Fruit fly (Drosophila melanogaster) whole organism, wandering third instar larva: Measurements from ENCODE around the gene Lsp1beta.

Experiments used
- CG9705 ChIP-seq: fragments of 200-800 bp; sonication (Bioruptor generic); optimal IDR thresholded peaks from 2 replicates; lab custom pipeline; 2018; ENCODE audit warnings: missing biosample characterization, mild to moderate bottlenecking, missing genetic modification characterization
- Mio ChIP-seq: sonication (Bioruptor generic); optimal IDR thresholded peaks from 2 replicates; lab custom pipeline; 2016; ENCODE audit warnings: missing biosample characterization, missing genetic modification characterization
- N ChIP-seq: fragments of >200 bp; optimal IDR thresholded peaks from 2 replicates; lab custom pipeline; 2018; ENCODE audit warnings: missing biosample characterization, missing external identifiers, missing genetic modification characterization
- br ChIP-seq: fragments of 200-800 bp; sonication (Bioruptor generic); optimal IDR thresholded peaks from 2 replicates; lab custom pipeline; 2016; ENCODE audit warnings: missing biosample characterization, missing genetic modification characterization
- dl ChIP-seq, 2 experiments: fragments of 175-275, 200-275 bp in 1 of 2; fragments of 200-275 bp in 1 of 2; sonication (Bioruptor generic); optimal IDR thresholded peaks; lab custom pipeline; 2018; ENCODE audit warnings: mild to moderate bottlenecking in 2 of 2, missing biosample characterization in 2 of 2, missing genetic modification characterization in 2 of 2, moderate library complexity in 2 of 2; ENCODE audit not compliant: partially characterized antibody in 2 of 2, insufficient read depth in 1 of 2
- lola ChIP-seq: fragments of >200 bp; optimal IDR thresholded peaks from 2 replicates; lab custom pipeline; 2017; ENCODE audit warnings: missing biosample characterization, missing genetic modification characterization
- pan ChIP-seq: fragments of >200 bp; optimal IDR thresholded peaks from 2 replicates; lab custom pipeline; 2017
- psq ChIP-seq: fragments of 200-800 bp; sonication (Bioruptor generic); optimal IDR thresholded peaks from 3 replicates; lab custom pipeline; 2017; ENCODE audit warnings: missing biosample characterization, mild to moderate bottlenecking, missing genetic modification characterization, moderate library complexity
- usp ChIP-seq: fragments of >200 bp; optimal IDR thresholded peaks from 2 replicates; lab custom pipeline; 2017; ENCODE audit warnings: missing biosample characterization, missing genetic modification characterization

DNA sequence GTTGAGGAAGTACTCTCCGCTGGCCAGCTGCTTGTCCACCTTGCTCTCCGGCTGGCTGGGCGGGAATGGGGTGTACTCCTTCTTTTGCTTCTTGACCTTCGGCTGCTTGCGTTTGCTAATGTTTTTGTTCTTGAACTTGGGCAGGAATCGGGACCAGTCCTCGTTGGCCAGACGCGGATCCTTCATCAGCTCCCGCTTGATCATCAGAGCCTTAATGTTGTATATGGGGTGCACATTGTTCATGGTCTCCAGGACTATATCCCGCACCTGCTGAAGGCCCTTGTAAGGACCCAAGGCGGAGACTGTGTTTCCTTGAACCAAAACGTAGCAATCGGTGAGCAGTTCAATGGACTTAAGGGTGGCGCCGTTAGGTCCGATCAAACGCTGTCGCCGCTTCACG lies 29.3 kb upstream of the Lsp1beta start:
- TF ChIP-seq br (GFP tag; lab: Kevin White, UChicago) (no peak), pan (no peak), usp (GFP tag; lab: Kevin White, UChicago) (no peak), lola (no peak), CG9705 (GFP tag; lab: Kevin White, UChicago) (no peak), N (GFP tag; lab: Kevin White, UChicago) (no peak), dl (GFP tag; optimal IDR thresholded peaks at IDR 0.05; lab: Kevin White, UChicago; ENCODE audit: insufficient read depth in 1 of 2, partially characterized antibody in 2 of 2) (no peak), psq (GFP tag; lab: Kevin White, UChicago) (no peak), Mio (GFP tag; lab: Kevin White, UChicago) (no peak)
